Fruit fly (Drosophila melanogaster): Measurements from ENCODE around the gene MtnD.

dm6 chr3R:20512368-20512767 is 22.4 kb upstream of the MtnD start, which contains the start of gene MFS9:
- TF ChIP-seq CG32121 (GFP tag; IDR thresholded peaks at IDR 0.05) (no peak), Pif1A (GFP tag; optimal IDR thresholded peaks at IDR 0.05) (no peak)

Measured in whole organism, pupa.